Worm (Caenorhabditis elegans): ENCODE measurements around the gene C39E9.8.

- TF ChIP-seq unc-62 (GFP tag; optimal IDR thresholded peaks at IDR 0.05) = no peak
- no peak for TF ChIP-seq lsy-2 (tag; optimal IDR thresholded peaks at IDR 0.05)
- TF ChIP-seq snpc-4 (tag; optimal IDR thresholded peaks at IDR 0.05) = no peak
- no peak for TF ChIP-seq nhr-237 (tag; optimal IDR thresholded peaks at IDR 0.05)
- no peak for TF ChIP-seq ztf-11 (tag; optimal IDR thresholded peaks at IDR 0.05)
- no peak for TF ChIP-seq lin-13 (tag; optimal IDR thresholded peaks at IDR 0.05)
- no peak for TF ChIP-seq ceh-83 (GFP tag; optimal IDR thresholded peaks at IDR 0.05)
- TF ChIP-seq flh-1 (GFP tag; optimal IDR thresholded peaks at IDR 0.05) = no peak
- TF ChIP-seq mep-1 (tag; optimal IDR thresholded peaks at IDR 0.05) = no peak
- TF ChIP-seq elt-3 (tag; optimal IDR thresholded peaks at IDR 0.05) = no peak
Observed at ce11 chrIV:13051073-13051472, 28.2 kb upstream of the C39E9.8 start, which contains the start of gene scl-11.

Measured in whole organism, mixed stage, embryonic.